Fruit fly (Drosophila melanogaster): ENCODE data around the gene Toll-6.

Toll-6 gene

dm6 chr3L:15353739-15354138, 17.2 kb downstream of the Toll-6 start (continued):
- TF ChIP-seq CG6654 (GFP tag; optimal IDR thresholded peaks at IDR 0.05) (no peak), pnt (GFP tag; optimal IDR thresholded peaks at IDR 0.05) (no peak), slp2 (GFP tag; optimal IDR thresholded peaks at IDR 0.05) (no peak), CG32767 (GFP tag; IDR thresholded peaks at IDR 0.05) (0 out of 2 replicates have a peak, but pooled peaks have one; percentile 19), Ssrp (tag; optimal IDR thresholded peaks at IDR 0.05) (no peak), ATbp (GFP tag; optimal IDR thresholded peaks at IDR 0.05) (no peak), CG34224 (GFP tag; IDR thresholded peaks at IDR 0.05; ENCODE audit: partially characterized antibody) (no peak), CG17802 (tag; optimal IDR thresholded peaks at IDR 0.05) (no peak), gem (tag; optimal IDR thresholded peaks at IDR 0.05) (peak; percentile 58), CG6272 (GFP tag; IDR thresholded peaks at IDR 0.05) (no peak), ac (GFP tag; optimal IDR thresholded peaks at IDR 0.05) (peak; percentile 16), Hr3 (GFP tag; optimal IDR thresholded peaks at IDR 0.05) (peak; percentile 7), stc (GFP tag; IDR thresholded peaks at IDR 0.05) (no peak), fd102C (GFP tag; optimal IDR thresholded peaks at IDR 0.05) (no peak), CG7372 (GFP tag; IDR thresholded peaks at IDR 0.05) (no peak), CG15696 (tag; optimal IDR thresholded peaks at IDR 0.05) (peak; percentile 33), en (GFP tag; optimal IDR thresholded peaks at IDR 0.05) (no peak), salm (tag; optimal IDR thresholded peaks at IDR 0.05) (no peak), CG12769 (tag; optimal IDR thresholded peaks at IDR 0.05) (no peak), CG4360 (GFP tag; IDR thresholded peaks at IDR 0.05) (no peak), eve (GFP tag; optimal IDR thresholded peaks at IDR 0.05) (no peak), org-1 (GFP tag; optimal IDR thresholded peaks at IDR 0.05) (no peak), pzg (GFP tag; optimal IDR thresholded peaks at IDR 0.05) (no peak), pita (GFP tag; optimal IDR thresholded peaks at IDR 0.05) (no peak), bcd (GFP tag; optimal IDR thresholded peaks at IDR 0.05) (no peak), eyg (GFP tag; optimal IDR thresholded peaks at IDR 0.05) (no peak), Stat92E (GFP tag; optimal IDR thresholded peaks at IDR 0.05) (no peak), Optix (GFP tag; IDR thresholded peaks at IDR 0.05) (no peak), pros (GFP tag; optimal IDR thresholded peaks at IDR 0.05) (no peak), CG17328 (GFP tag; IDR thresholded peaks at IDR 0.05) (no peak), Meics (GFP tag; optimal IDR thresholded peaks at IDR 0.05) (peak; percentile 6), prd (optimal IDR thresholded peaks at IDR 0.05) (no peak), prd (GFP tag; IDR thresholded peaks at IDR 0.05) (peak; percentile 61; the same call in 2 of the 3 replicates), crol (GFP tag; IDR thresholded peaks at IDR 0.05) (no peak), GATAe (GFP tag; conservative IDR thresholded peaks at IDR 0.05) (no peak), insv (GFP tag; optimal IDR thresholded peaks at IDR 0.05) (no peak), CG30020 (tag; optimal IDR thresholded peaks at IDR 0.05) (no peak), Jarid2 (GFP tag; optimal IDR thresholded peaks at IDR 0.05) (no peak), CG42726 (GFP tag; IDR thresholded peaks at IDR 0.05; ENCODE audit: partially characterized antibody) (no peak), aop (GFP tag; IDR thresholded peaks at IDR 0.05) (no peak), BtbVII (GFP tag; optimal IDR thresholded peaks at IDR 0.05) (no peak), Dfd (GFP tag; optimal IDR thresholded peaks at IDR 0.05) (no peak), CG12942 (GFP tag; optimal IDR thresholded peaks at IDR 0.05) (no peak), zen2 (GFP tag; IDR thresholded peaks at IDR 0.05; ENCODE audit: partially characterized antibody) (no peak), sc (optimal IDR thresholded peaks at IDR 0.05) (no peak), sc (GFP tag; optimal IDR thresholded peaks at IDR 0.05) (no peak), z (GFP tag; IDR thresholded peaks at IDR 0.05) (no peak), CG12071 (GFP tag; optimal IDR thresholded peaks at IDR 0.05) (no peak), chinmo (GFP tag; IDR thresholded peaks at IDR 0.05; ENCODE audit: partially characterized antibody) (no peak), CG4328 (GFP tag; optimal IDR thresholded peaks at IDR 0.05) (no peak), Pdp1 (GFP tag; optimal IDR thresholded peaks at IDR 0.05) (peak in 1 of 2 experiments; percentile 9), CTCF (GFP tag; optimal IDR thresholded peaks at IDR 0.05) (no peak)

Measured in whole organism, embryonic.